Worm (Caenorhabditis elegans): ENCODE measurements around the gene fat-6.

- TF ChIP-seq unc-39 (tag; optimal IDR thresholded peaks at IDR 0.05) (no peak), nhr-28 (tag; optimal IDR thresholded peaks at IDR 0.05) (no peak), ces-1 (GFP tag; optimal IDR thresholded peaks at IDR 0.05) (peak; percentile 49), elt-3 (tag; optimal IDR thresholded peaks at IDR 0.05) (no peak), mep-1 (tag; optimal IDR thresholded peaks at IDR 0.05) (peak; percentile 12), nhr-12 (tag; optimal IDR thresholded peaks at IDR 0.05) (no peak), elt-1 (tag; optimal IDR thresholded peaks at IDR 0.05; ENCODE audit: borderline replicate concordance, insufficient read depth) (no peak), lsy-2 (tag; optimal IDR thresholded peaks at IDR 0.05) (no peak), nhr-237 (tag; optimal IDR thresholded peaks at IDR 0.05) (no peak), blmp-1 (tag; optimal IDR thresholded peaks at IDR 0.05) (no peak), snpc-4 (tag; optimal IDR thresholded peaks at IDR 0.05) (no peak)
Measured at ce11 chrIV:11867652-11868232, 47.7 kb downstream of the fat-6 start.

All from whole organism, mixed stage, embryonic.